Worm (Caenorhabditis elegans) whole organism, L1 larva: ENCODE results near the gene F21C10.11.
A peak's percentile ranks its signal among the peaks of the same experiment; 100 is the strongest.

Experiments used
- C34B4.2 ChIP-seq: sonication (generic microtip); optimal IDR thresholded peaks from 2 replicates; lab custom pipeline; 2017; ENCODE audit warnings: mild to moderate bottlenecking, missing genetic modification characterization, missing compliant biosample characterization
- F16B12.6 ChIP-seq: fragments of 150-350 bp; optimal IDR thresholded peaks from 2 replicates; lab custom pipeline; 2014; ENCODE audit warnings: missing biosample characterization, missing genetic modification characterization
- alr-1 ChIP-seq: fragments of 200-800 bp; sonication (Bioruptor generic); optimal IDR thresholded peaks from 2 replicates; lab custom pipeline; 2018; ENCODE audit warnings: borderline replicate concordance, mild to moderate bottlenecking, missing genetic modification characterization, missing compliant biosample characterization
- ceh-63 ChIP-seq: fragments of 200-800 bp; sonication (Bioruptor generic); optimal IDR thresholded peaks from 2 replicates; lab custom pipeline; 2018; ENCODE audit warnings: mild to moderate bottlenecking, missing genetic modification characterization, missing compliant biosample characterization
- ceh-8 ChIP-seq: fragments of 200-800 bp; sonication (Bioruptor generic); optimal IDR thresholded peaks from 2 replicates; lab custom pipeline; 2018; ENCODE audit warnings: mild to moderate bottlenecking, missing genetic modification characterization, moderate library complexity, missing compliant biosample characterization
- ceh-82 ChIP-seq, 3 experiments: fragments of 150-350 bp in 1 of 3; sonication (generic microtip) in 2 of 3; optimal IDR thresholded peaks; 2 replicates each; lab custom pipeline; 2014 to 2017; ENCODE audit warnings: missing biosample characterization in 3 of 3, missing genetic modification characterization in 3 of 3
- ceh-88 ChIP-seq: fragments of 200-800 bp; sonication (Bioruptor generic); IDR thresholded peaks from 2 replicates; pipeline ENCODE4 v1.3.6; 2022; ENCODE audit warnings: missing genetic modification characterization, missing compliant biosample characterization
- efl-1 ChIP-seq, 4 experiments: fragments of 150-350 bp; optimal IDR thresholded peaks in 3 of 4; peaks in 1 of 4; 1 replicate in 1 of 4; 2 replicates in 3 of 4; lab custom pipeline; 2014; ENCODE audit warnings: missing biosample characterization in 2 of 4, missing genetic modification characterization in 2 of 4, missing genetic modification reagents in 2 of 4
- egl-13 ChIP-seq: sonication (generic microtip); optimal IDR thresholded peaks from 2 replicates; lab custom pipeline; 2016; ENCODE audit warnings: missing genotype, missing genetic modification reagents, missing genetic modification characterization, missing compliant biosample characterization
- egl-27 ChIP-seq, 2 experiments: fragments of 150-350 bp in 1 of 2; sonication (generic microtip); optimal IDR thresholded peaks; 3 replicates each; lab custom pipeline; 2017 to 2018; ENCODE audit warnings: missing biosample characterization in 2 of 2, missing genetic modification characterization in 2 of 2, missing genetic modification reagents in 2 of 2
- elt-2 ChIP-seq: sonication (generic microtip); optimal IDR thresholded peaks from 2 replicates; lab custom pipeline; 2016; ENCODE audit warnings: missing genetic modification characterization, mild to moderate bottlenecking, inconsistent platforms, missing compliant biosample characterization, missing genetic modification reagents
- ets-5 ChIP-seq: fragments of 200-800 bp; sonication (Bioruptor generic); IDR thresholded peaks from 2 replicates; pipeline ENCODE4 v1.3.6; 2022; ENCODE audit warnings: missing genetic modification characterization, missing compliant biosample characterization
- fkh-8 ChIP-seq: sonication (generic microtip); optimal IDR thresholded peaks from 2 replicates; lab custom pipeline; 2016; ENCODE audit warnings: mild to moderate bottlenecking, missing genetic modification characterization, missing compliant biosample characterization
- hlh-17 ChIP-seq: fragments of 200-800 bp; sonication (Bioruptor generic); optimal IDR thresholded peaks from 2 replicates; lab custom pipeline; 2018; ENCODE audit warnings: missing genetic modification characterization, mild to moderate bottlenecking, missing compliant biosample characterization, moderate library complexity, borderline replicate concordance
- lin-13 ChIP-seq: fragments of 150-350 bp; optimal IDR thresholded peaks from 2 replicates; lab custom pipeline; 2014; ENCODE audit warnings: missing biosample characterization, missing genetic modification reagents, missing genetic modification characterization
- lin-14 ChIP-seq: fragments of 200-800 bp; sonication (Bioruptor generic); optimal IDR thresholded peaks from 2 replicates; lab custom pipeline; 2018; ENCODE audit warnings: mild to moderate bottlenecking, missing genetic modification characterization, moderate library complexity, missing compliant biosample characterization
- lin-39 ChIP-seq: fragments of 150-350 bp; optimal IDR thresholded peaks from 2 replicates; lab custom pipeline; 2014; ENCODE audit warnings: missing biosample characterization, missing genetic modification reagents, missing genetic modification characterization
- lir-3 ChIP-seq: sonication (generic microtip); optimal IDR thresholded peaks from 2 replicates; lab custom pipeline; 2016; ENCODE audit warnings: mild to moderate bottlenecking, missing genetic modification characterization, moderate library complexity, missing compliant biosample characterization; ENCODE audit not compliant: poor library complexity
- nhr-19 ChIP-seq: fragments of 200-800 bp; sonication (Bioruptor generic); conservative IDR thresholded peaks from 2 replicates; pipeline ENCODE4 v1.3.6; 2022; ENCODE audit warnings: missing genetic modification characterization, missing compliant biosample characterization
- nhr-71 ChIP-seq: sonication (generic microtip); optimal IDR thresholded peaks from 2 replicates; lab custom pipeline; 2016; ENCODE audit warnings: mild to moderate bottlenecking, missing genetic modification characterization, moderate library complexity, missing compliant biosample characterization
- pax-3 ChIP-seq: fragments of 200-800 bp; sonication (Bioruptor generic); optimal IDR thresholded peaks from 2 replicates; lab custom pipeline; 2018; ENCODE audit warnings: mild to moderate bottlenecking, missing genetic modification characterization, moderate library complexity, missing compliant biosample characterization
- rnt-1 ChIP-seq: sonication (generic microtip); optimal IDR thresholded peaks from 2 replicates; lab custom pipeline; 2016; ENCODE audit warnings: mild to moderate bottlenecking, missing genetic modification characterization, moderate library complexity, missing compliant biosample characterization
- sup-37 ChIP-seq: fragments of 200-800 bp; sonication (Bioruptor generic); optimal IDR thresholded peaks from 2 replicates; lab custom pipeline; 2018; ENCODE audit warnings: mild to moderate bottlenecking, missing genetic modification characterization, missing compliant biosample characterization
- tbx-2 ChIP-seq: sonication (generic microtip); optimal IDR thresholded peaks from 2 replicates; lab custom pipeline; 2016; ENCODE audit warnings: missing genetic modification characterization, missing compliant biosample characterization
- unc-130 ChIP-seq: fragments of 150-350 bp; optimal IDR thresholded peaks from 2 replicates; lab custom pipeline; 2017; ENCODE audit warnings: missing biosample characterization, missing genetic modification characterization, inconsistent platforms
- unc-62 ChIP-seq: fragments of 150-350 bp; optimal IDR thresholded peaks from 2 replicates; lab custom pipeline; 2014; ENCODE audit warnings: missing biosample characterization, missing genetic modification reagents, missing genetic modification characterization
- unc-86 ChIP-seq: sonication (generic microtip); optimal IDR thresholded peaks from 2 replicates; lab custom pipeline; 2016; ENCODE audit warnings: missing genetic modification characterization, missing compliant biosample characterization
- unc-98 ChIP-seq: fragments of 200-800 bp; sonication (Bioruptor generic); IDR thresholded peaks from 2 replicates; pipeline ENCODE4 v1.3.6; 2022; ENCODE audit warnings: missing genetic modification characterization, missing compliant biosample characterization
- zip-4 ChIP-seq: fragments of 200-800 bp; sonication (Bioruptor generic); optimal IDR thresholded peaks from 2 replicates; lab custom pipeline; 2018; ENCODE audit warnings: mild to moderate bottlenecking, missing genetic modification characterization, moderate library complexity, missing compliant biosample characterization

F21C10.11 gene

DNA sequence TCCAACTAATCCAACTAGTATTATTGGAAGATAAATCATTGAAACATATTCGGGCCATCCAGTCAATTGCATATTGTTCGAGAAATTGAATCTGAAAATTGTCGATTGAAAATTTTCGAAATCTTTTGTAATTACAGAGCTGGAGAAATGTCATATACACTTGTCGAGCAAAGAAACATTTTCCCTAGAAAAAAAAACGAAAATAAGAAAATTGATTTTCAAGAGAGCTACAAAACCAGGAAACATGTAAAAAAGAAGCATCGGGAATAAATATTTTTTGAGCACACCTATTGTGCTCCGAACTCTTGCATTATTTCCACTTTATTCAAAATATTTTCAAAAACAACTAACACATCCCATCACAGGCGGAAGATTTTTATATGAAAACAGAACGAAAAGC is 22.2 kb upstream of the F21C10.11 start, which contains the start of gene frpr-6:
Gene frpr-6 (minus strand): TSS at position 101 of the 400 bp plus-strand sequence.
- TF ChIP-seq pax-3 (tag; lab: Kevin White, UChicago) (no peak), nhr-19 (no peak), egl-13 (tag; lab: Kevin White, UChicago) (no peak), alr-1 (no peak), sup-37 (GFP tag; lab: Kevin White, UChicago) (no peak), lir-3 (tag; lab: Kevin White, UChicago) (no peak), C34B4.2 (no peak), ets-5 (GFP tag; lab: Robert Waterston, UW) (no peak), unc-62 (no peak), unc-130 (tag; lab: Kevin White, UChicago) (no peak), unc-98 (no peak), fkh-8 (no peak), nhr-71 (tag; lab: Kevin White, UChicago) (no peak), ceh-88 (GFP tag; lab: Robert Waterston, UW) (no peak), lin-14 (GFP tag; lab: Kevin White, UChicago) (no peak), elt-2 (tag; lab: Kevin White, UChicago) (no peak)
- TF ChIP-seq, all 84 proteins: peak for 0

- no peak for TF ChIP-seq ceh-82 (tag; optimal IDR thresholded peaks at IDR 0.05; lab: Kevin White, UChicago)
- no peak for TF ChIP-seq sup-37 (GFP tag; lab: Kevin White, UChicago)
Observed at ce11 chrV:9108219-9108618, 15.1 kb upstream of the F21C10.11 start, which contains the start of gene F21C10.18. Gene F21C10.18 (plus strand): TSS chrV:9108519.

ce11 chrV:9109281-9109680 is 14.0 kb upstream of the F21C10.11 start, which contains the start of gene pqn-31:
Gene pqn-31 (plus strand): TSS chrV:9109581.
- TF ChIP-seq zip-4, result no peak
- TF ChIP-seq, all 84 proteins: peak for 0

DNA sequence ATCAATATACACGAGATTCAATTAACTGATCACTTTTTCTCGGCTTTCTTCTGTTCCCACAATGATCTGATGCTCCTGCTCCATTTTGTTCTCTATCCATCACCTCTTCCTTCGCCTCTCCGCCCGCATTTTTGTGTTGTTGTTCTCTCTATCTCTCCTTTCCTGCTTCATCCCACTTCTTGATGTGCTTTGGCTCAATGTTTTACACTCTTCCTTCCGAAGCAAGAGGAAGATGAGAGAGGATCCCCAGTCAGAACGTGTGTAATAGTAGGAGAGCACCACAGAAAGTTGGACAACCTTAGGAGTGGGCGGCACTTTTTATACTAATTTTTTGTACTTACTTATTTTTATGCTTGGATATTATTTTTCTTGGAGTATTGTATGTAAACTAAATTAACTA is 11.3 kb upstream of the F21C10.11 start:
- peak; percentile 9 for TF ChIP-seq rnt-1
- TF ChIP-seq lin-14 (GFP tag; lab: Kevin White, UChicago), result peak; percentile 76
- no peak for TF ChIP-seq egl-27 (tag; optimal IDR thresholded peaks at IDR 0.05; lab: Kevin White, UChicago)

ce11 chrV:9112467-9112866 is 10.8 kb upstream of the F21C10.11 start, which contains the start of gene F21C10.7:
Gene F21C10.7 (plus strand): TSS chrV:9112767.
- TF ChIP-seq ceh-63 (GFP tag; lab: Kevin White, UChicago) (no peak), lin-39 (no peak), tbx-2 (tag; lab: Kevin White, UChicago) (no peak), nhr-19 (no peak), hlh-17 (GFP tag; lab: Kevin White, UChicago) (no peak), unc-98 (no peak), elt-2 (tag; lab: Kevin White, UChicago) (no peak), F16B12.6 (tag; lab: Kevin White, UChicago) (no peak)

DNA sequence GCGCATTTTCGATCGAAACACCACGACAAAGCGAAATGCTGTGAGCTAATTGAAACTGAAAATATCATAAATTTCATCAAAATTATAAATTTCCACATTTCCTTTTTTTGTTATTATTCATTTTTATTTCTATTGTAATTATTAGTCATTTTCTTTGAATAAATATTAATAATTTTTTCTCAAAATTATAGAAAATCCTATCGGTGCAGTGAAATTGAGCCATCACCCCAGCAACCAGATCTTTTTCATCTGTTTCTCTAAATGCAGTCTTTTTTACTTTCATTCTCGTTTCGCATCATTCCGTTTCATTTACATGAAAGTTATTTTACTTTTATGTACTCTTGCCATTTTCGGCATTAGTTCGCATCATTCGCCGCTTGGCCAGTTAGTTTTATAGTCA is 1.3 kb upstream of the F21C10.11 start, which contains the start of gene F21C10.13:
Gene F21C10.13 (plus strand): TSS at position 301 of the 400 bp plus-strand sequence.
- no peak for TF ChIP-seq ceh-8
- no peak for TF ChIP-seq efl-1 (optimal IDR thresholded peaks at IDR 0.05; lab: Kevin White, UChicago)
- TF ChIP-seq efl-1 (GFP tag; optimal IDR thresholded peaks at IDR 0.05 in 1 of 2; lab: Kevin White, UChicago), result peak in 1 of 2 experiments; percentile 52
- no peak for TF ChIP-seq unc-86 (tag; lab: Kevin White, UChicago)
- TF ChIP-seq unc-130 (tag; lab: Kevin White, UChicago), result no peak
- TF ChIP-seq lin-13, result no peak
